Worm (Caenorhabditis elegans): Measurements from ENCODE around the gene unc-17.

The unc-17 gene

ce11 chrIV:3606285-3606834, 18.1 kb downstream of the unc-17 start, which contains the start of the genes Y37E11B.10 and kgb-2:
Gene Y37E11B.10 (minus strand): TSS chrIV:3606466.
Gene kgb-2 (plus strand): TSS chrIV:3606784.
- TF ChIP-seq nhr-77 (tag; optimal IDR thresholded peaks at IDR 0.05): no peak
- no peak for TF ChIP-seq aly-2 (tag; optimal IDR thresholded peaks at IDR 0.05)
- no peak for TF ChIP-seq skn-1 (tag; optimal IDR thresholded peaks at IDR 0.05)
- no peak for TF ChIP-seq lin-13 (GFP tag; optimal IDR thresholded peaks at IDR 0.05)

- TF ChIP-seq fkh-8 (tag; optimal IDR thresholded peaks at IDR 0.05) (no peak), egl-13 (tag; optimal IDR thresholded peaks at IDR 0.05) (no peak), efl-1 (optimal IDR thresholded peaks at IDR 0.05) (no peak), efl-1 (GFP tag; optimal IDR thresholded peaks at IDR 0.05 in 1 of 2) (peak in 1 of 2 experiments; percentile 69), sup-37 (GFP tag; optimal IDR thresholded peaks at IDR 0.05) (no peak), nhr-11 (tag; optimal IDR thresholded peaks at IDR 0.05) (no peak), dsc-1 (tag; optimal IDR thresholded peaks at IDR 0.05) (no peak), zip-4 (GFP tag; optimal IDR thresholded peaks at IDR 0.05) (no peak), pax-3 (tag; optimal IDR thresholded peaks at IDR 0.05) (no peak)
Observed at ce11 chrIV:3604104-3604503, 20.4 kb downstream of the unc-17 start.

- TF ChIP-seq nhr-71 (tag; optimal IDR thresholded peaks at IDR 0.05) (no peak), efl-1 (optimal IDR thresholded peaks at IDR 0.05) (no peak), efl-1 (GFP tag; optimal IDR thresholded peaks at IDR 0.05 in 1 of 2) (no peak), mab-9 (GFP tag; IDR thresholded peaks at IDR 0.05) (no peak)
Observed at ce11 chrIV:3601846-3602245, 22.7 kb downstream of the unc-17 start.

- TF ChIP-seq blmp-1 (tag; optimal IDR thresholded peaks at IDR 0.05): peak; percentile 85
- TF ChIP-seq elt-3 (tag; optimal IDR thresholded peaks at IDR 0.05): peak in 1 of 6 experiments; percentile 23
- TF ChIP-seq egl-13 (tag; optimal IDR thresholded peaks at IDR 0.05): no peak
- TF ChIP-seq lsy-2 (tag; optimal IDR thresholded peaks at IDR 0.05): no peak
- no peak for TF ChIP-seq unc-86 (tag; optimal IDR thresholded peaks at IDR 0.05)
- no peak for TF ChIP-seq efl-1 (optimal IDR thresholded peaks at IDR 0.05)
- TF ChIP-seq efl-1 (GFP tag; optimal IDR thresholded peaks at IDR 0.05 in 1 of 2): peak in 1 of 2 experiments; percentile 74
- TF ChIP-seq nhr-85 (tag): peak; percentile 33
Observed at ce11 chrIV:3599958-3600357, 24.5 kb downstream of the unc-17 start, which contains the start of gene Y37E11B.7. Gene Y37E11B.7 (minus strand): TSS chrIV:3600164.

ce11 chrIV:3599126-3599525, 25.4 kb downstream of the unc-17 start, which contains the start of gene Y37E11B.6:
Gene Y37E11B.6 (minus strand): TSS chrIV:3599306.
- TF ChIP-seq blmp-1 (tag; optimal IDR thresholded peaks at IDR 0.05) (peak; percentile 18), Y116A8C.19 (tag; optimal IDR thresholded peaks at IDR 0.05; ENCODE audit: borderline replicate concordance) (no peak), lsy-2 (tag; optimal IDR thresholded peaks at IDR 0.05) (peak in 1 of 2 experiments; percentile 17), ama-1 (optimal IDR thresholded peaks at IDR 0.05) (no peak), skn-1 (tag; optimal IDR thresholded peaks at IDR 0.05) (no peak), pqm-1 (tag; optimal IDR thresholded peaks at IDR 0.05) (no peak), ceh-88 (GFP tag; IDR thresholded peaks at IDR 0.05) (no peak), unc-86 (tag; optimal IDR thresholded peaks at IDR 0.05) (no peak), nhr-85 (tag) (peak; percentile 40), lin-35 (GFP tag; optimal IDR thresholded peaks at IDR 0.05) (peak; percentile 4 to 13), efl-1 (optimal IDR thresholded peaks at IDR 0.05) (peak; percentile 24 to 50), efl-1 (GFP tag; optimal IDR thresholded peaks at IDR 0.05 in 1 of 2) (peak; percentile 51 to 82), dpl-1 (GFP tag; optimal IDR thresholded peaks at IDR 0.05) (peak in 1 of 3 experiments; percentile 44), xbp-1 (tag; optimal IDR thresholded peaks at IDR 0.05) (no peak), snu-23 (GFP tag; optimal IDR thresholded peaks at IDR 0.05) (no peak), vab-15 (tag; optimal IDR thresholded peaks at IDR 0.05) (no peak), nhr-76 (tag; optimal IDR thresholded peaks at IDR 0.05) (no peak)

ce11 chrIV:3598452-3598851, 26.0 kb downstream of the unc-17 start, which contains the start of gene Y37E11B.5:
Gene Y37E11B.5 (minus strand): TSS chrIV:3598552.
- TF ChIP-seq snpc-4 (tag; optimal IDR thresholded peaks at IDR 0.05): no peak
